Fruit fly (Drosophila melanogaster) whole organism: ENCODE measurements around the gene Tpc1.

ENCODE experiments used
- CG8478 ChIP-seq: fragments of >200 bp; optimal IDR thresholded peaks from 2 replicates; lab custom pipeline; 2018; ENCODE audit warnings: inconsistent platforms
- Dll ChIP-seq: fragments of >200 bp; optimal IDR thresholded peaks from 2 replicates; lab custom pipeline; 2017
- EcR ChIP-seq, 2 experiments: fragments of >200 bp; optimal IDR thresholded peaks; 2 replicates each; lab custom pipeline; 2017; ENCODE audit warnings: missing biosample characterization in 2 of 2, missing genetic modification characterization in 2 of 2, missing genetic modification reagents in 2 of 2
- pan ChIP-seq: fragments of >200 bp; optimal IDR thresholded peaks from 2 replicates; lab custom pipeline; 2017
- psq ChIP-seq: fragments of >200 bp; optimal IDR thresholded peaks from 2 replicates; lab custom pipeline; 2017
- usp ChIP-seq: fragments of >200 bp; optimal IDR thresholded peaks from 2 replicates; lab custom pipeline; 2017; ENCODE audit warnings: missing biosample characterization, missing genetic modification characterization, mixed read lengths

Gene Tpc1

DNA sequence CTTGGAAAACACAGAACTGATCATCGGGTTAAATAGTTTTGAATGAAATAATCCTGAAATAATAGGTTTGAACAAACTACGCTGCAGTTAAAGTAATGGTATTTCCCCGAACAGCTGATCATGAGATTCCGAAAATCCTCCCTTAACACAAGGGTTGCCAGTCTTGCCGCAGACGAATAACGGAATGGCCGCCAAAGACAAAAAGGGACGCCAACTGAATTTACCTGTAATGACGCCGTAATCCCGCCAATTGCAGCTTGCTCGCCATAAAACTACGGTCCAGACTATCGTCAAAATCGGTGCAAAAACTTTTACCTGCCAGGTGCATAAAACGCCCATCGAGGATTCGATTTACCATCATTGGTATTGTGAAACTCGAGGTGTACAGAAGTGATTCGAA lies 25.4 kb downstream of the Tpc1 start, which contains the start of gene CG4570:
Gene CG4570 (plus strand): TSS at position 190 of the 400 bp plus-strand sequence.
- TF ChIP-seq usp (GFP tag; lab: Kevin White, UChicago) (no peak), Dll (lab: Kevin White, UChicago) (no peak), EcR (GFP tag; optimal IDR thresholded peaks at IDR 0.05; lab: Kevin White, UChicago) (no peak), CG8478 (lab: Kevin White, UChicago) (no peak)

- no peak for TF ChIP-seq Dll (lab: Kevin White, UChicago)
- no peak for TF ChIP-seq usp (GFP tag; lab: Kevin White, UChicago)
- TF ChIP-seq pan (lab: Kevin White, UChicago), result no peak
- TF ChIP-seq EcR (GFP tag; optimal IDR thresholded peaks at IDR 0.05; lab: Kevin White, UChicago), result no peak
Observed at dm6 chr3R:10854243-10854874, 27.6 kb downstream of the Tpc1 start, which contains the start of the genes CG6567 and CG4511. Gene CG6567, minus strand, starts transcription at chr3R:10854451. Gene CG4511, plus strand, starts transcription at chr3R:10854501.

DNA sequence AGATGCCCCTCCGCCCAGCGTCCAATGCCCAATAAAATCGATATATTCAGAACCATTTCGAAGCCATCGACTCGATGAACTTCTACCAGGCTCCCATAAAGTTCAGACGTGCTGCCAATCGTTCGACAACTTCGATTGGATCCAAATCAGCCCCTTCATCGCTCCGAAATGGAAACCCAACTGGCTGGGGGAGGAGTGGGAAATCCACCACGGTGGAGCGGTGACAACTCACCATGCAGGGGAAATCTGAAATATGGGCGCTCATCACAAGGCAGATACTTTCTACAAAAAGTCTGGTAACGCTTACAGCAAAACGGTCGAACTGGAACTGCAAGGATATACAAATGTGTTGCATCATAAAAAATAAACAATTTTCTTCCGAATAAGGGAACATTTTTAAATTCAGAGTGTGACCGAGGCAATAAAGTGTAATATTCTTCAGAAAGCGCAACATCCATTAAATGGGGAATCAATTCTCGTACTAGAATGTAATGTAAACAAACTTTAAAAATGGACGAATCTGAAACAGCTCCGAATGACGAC lies 29.7 kb downstream of the Tpc1 start, which contains the start of gene CG4565:
Gene CG4565 (plus strand): TSS at position 493 of the 543 bp plus-strand sequence.
- TF ChIP-seq CG8478 (lab: Kevin White, UChicago), result no peak
- no peak for TF ChIP-seq usp (GFP tag; lab: Kevin White, UChicago)
- TF ChIP-seq Dll (lab: Kevin White, UChicago), result no peak
- no peak for TF ChIP-seq psq (lab: Kevin White, UChicago)
- no peak for TF ChIP-seq EcR (GFP tag; optimal IDR thresholded peaks at IDR 0.05; lab: Kevin White, UChicago)
- TF ChIP-seq pan (lab: Kevin White, UChicago), result no peak

DNA sequence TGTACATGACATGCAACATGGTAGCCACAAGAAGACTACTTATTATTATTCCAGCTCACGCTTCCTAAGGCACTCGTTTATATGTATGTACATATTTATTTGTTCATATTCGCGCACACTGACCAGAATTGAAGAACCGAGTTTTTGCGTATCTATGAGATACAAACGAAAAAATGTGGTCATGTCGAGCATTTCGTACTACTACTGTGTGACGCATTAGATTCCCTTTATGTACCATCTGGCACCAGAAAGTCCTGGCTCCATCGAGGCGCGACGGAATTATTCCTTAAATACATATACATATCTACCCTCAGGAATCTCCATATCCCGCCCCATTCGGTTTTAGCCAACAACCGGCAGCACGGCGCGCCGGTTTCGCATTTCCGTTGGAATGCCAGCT lies 31.4 kb downstream of the Tpc1 start:
- TF ChIP-seq psq (lab: Kevin White, UChicago), result no peak
- TF ChIP-seq Dll (lab: Kevin White, UChicago), result no peak
- no peak for TF ChIP-seq EcR (GFP tag; optimal IDR thresholded peaks at IDR 0.05; lab: Kevin White, UChicago)
- peak; percentile 44 for TF ChIP-seq pan (lab: Kevin White, UChicago)

DNA sequence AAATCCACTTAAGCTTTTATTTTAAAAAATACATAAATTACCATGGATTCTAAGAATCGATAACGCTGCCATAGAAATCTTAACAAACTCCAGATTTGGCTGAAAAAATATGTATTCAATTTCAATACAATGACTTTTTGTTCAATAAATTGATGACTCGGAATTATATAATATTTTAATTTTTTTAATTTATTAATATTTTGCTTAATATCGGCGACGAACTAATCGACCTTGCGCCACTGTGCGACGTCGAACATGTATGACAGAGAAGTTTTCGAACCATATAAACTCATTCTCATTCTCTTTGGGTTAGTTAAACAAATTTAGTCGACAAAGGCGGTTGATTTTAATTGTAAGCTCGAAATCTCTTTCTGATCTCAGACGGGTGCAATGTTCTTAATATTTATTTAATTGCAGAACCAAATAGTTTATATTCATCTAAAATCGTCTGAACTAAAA lies 32.4 kb downstream of the Tpc1 start, which contains the start of gene CG42394:
Gene CG42394 (plus strand): TSS at position 311 of the 459 bp plus-strand sequence.
- TF ChIP-seq EcR (GFP tag; optimal IDR thresholded peaks at IDR 0.05; lab: Kevin White, UChicago) (no peak), Dll (lab: Kevin White, UChicago) (no peak), pan (lab: Kevin White, UChicago) (no peak), psq (lab: Kevin White, UChicago) (no peak), usp (GFP tag; lab: Kevin White, UChicago) (no peak), CG8478 (lab: Kevin White, UChicago) (no peak)

DNA sequence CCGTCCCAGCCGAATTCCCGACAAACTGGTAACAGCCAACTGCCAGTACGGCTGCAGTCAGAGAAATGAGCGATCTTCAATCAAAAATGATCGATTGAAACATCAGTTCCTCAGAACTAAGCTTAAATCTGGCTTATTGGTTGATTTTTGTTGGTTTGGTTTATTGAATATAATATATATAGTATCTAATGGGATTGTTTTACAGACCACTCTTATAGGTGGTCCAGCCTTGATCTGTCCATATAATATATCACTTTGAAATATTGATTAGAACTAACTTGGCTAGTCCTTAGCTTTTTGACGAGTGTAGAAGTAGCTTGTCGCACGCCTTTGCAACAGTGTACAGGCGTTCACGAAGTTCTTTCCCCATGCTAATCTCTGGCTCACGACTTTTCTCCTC lies 39.6 kb downstream of the Tpc1 start:
- no peak for TF ChIP-seq Dll (lab: Kevin White, UChicago)
- TF ChIP-seq CG8478 (lab: Kevin White, UChicago), result no peak
- no peak for TF ChIP-seq EcR (GFP tag; optimal IDR thresholded peaks at IDR 0.05; lab: Kevin White, UChicago)
- TF ChIP-seq pan (lab: Kevin White, UChicago), result no peak
- no peak for TF ChIP-seq usp (GFP tag; lab: Kevin White, UChicago)
- TF ChIP-seq psq (lab: Kevin White, UChicago), result no peak

DNA sequence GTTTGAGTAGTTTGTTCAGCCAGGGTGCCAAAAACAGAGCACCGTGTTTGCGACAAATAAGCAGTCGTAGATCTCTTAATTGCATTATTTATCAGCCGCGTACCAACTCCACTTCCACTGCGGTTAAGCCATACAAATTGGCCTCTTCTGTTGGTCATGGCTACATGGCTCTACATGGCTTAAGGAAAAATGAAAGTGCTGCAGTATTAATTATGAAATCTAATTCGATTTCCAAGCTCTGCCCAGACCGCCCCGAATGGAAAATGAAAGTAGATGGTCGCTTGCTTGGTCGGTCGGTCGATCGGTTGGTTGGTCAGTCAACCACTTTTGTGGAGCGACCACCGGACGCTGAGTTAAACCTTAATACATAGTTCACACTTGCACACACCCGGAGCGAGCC lies 45.1 kb downstream of the Tpc1 start:
- TF ChIP-seq usp (GFP tag; lab: Kevin White, UChicago), result no peak
- TF ChIP-seq EcR (GFP tag; optimal IDR thresholded peaks at IDR 0.05; lab: Kevin White, UChicago), result no peak
- no peak for TF ChIP-seq CG8478 (lab: Kevin White, UChicago)
- no peak for TF ChIP-seq pan (lab: Kevin White, UChicago)
- TF ChIP-seq psq (lab: Kevin White, UChicago), result no peak
- no peak for TF ChIP-seq Dll (lab: Kevin White, UChicago)

DNA sequence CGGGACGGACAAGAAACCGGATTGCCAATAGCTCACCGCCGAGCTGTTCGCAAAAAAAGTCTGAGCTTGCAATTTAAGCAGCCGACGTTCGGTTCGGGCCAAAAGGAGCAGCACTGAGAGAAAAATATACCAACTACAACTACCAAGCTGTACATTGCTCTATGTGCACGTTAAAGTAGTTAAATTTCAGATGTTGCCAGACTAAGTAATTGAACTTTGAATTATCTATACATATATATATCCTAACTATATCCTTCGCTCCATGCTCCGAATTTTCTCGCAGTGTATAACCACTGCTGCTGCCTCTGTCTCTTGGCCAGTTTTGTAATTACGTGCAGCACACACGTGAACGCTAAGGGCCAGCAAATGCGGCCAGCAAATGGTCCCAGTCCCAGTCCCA lies 47.1 kb downstream of the Tpc1 start:
- TF ChIP-seq EcR (GFP tag; optimal IDR thresholded peaks at IDR 0.05; lab: Kevin White, UChicago), result no peak
- TF ChIP-seq psq (lab: Kevin White, UChicago), result no peak
- TF ChIP-seq pan (lab: Kevin White, UChicago), result no peak
- TF ChIP-seq Dll (lab: Kevin White, UChicago), result no peak
- no peak for TF ChIP-seq CG8478 (lab: Kevin White, UChicago)
- TF ChIP-seq usp (GFP tag; lab: Kevin White, UChicago), result no peak

- no peak for TF ChIP-seq EcR (GFP tag; optimal IDR thresholded peaks at IDR 0.05; lab: Kevin White, UChicago)
- TF ChIP-seq pan (lab: Kevin White, UChicago), result no peak
- no peak for TF ChIP-seq CG8478 (lab: Kevin White, UChicago)
- no peak for TF ChIP-seq usp (GFP tag; lab: Kevin White, UChicago)
Observed at dm6 chr3R:10832526-10833165, 49.3 kb downstream of the Tpc1 start.

DNA sequence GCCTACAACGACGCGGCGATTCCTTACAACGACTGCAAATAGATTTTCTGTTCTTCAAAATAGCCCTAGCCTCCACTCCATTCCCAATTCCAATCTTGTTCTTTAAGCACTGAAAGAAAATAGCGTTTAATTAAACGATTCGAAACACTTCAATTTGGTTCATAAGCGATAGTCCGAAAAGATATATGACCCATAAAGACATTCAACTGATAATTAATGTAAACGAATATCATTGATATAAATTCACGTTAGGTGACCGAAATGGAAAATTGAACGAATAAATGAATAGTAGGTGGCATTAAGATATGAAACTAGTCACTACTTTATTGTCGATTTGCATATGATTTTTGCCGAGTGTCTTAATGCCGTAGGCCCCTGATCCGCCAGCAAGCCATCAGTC lies 52.2 kb downstream of the Tpc1 start:
- TF ChIP-seq CG8478 (lab: Kevin White, UChicago) (no peak), Dll (lab: Kevin White, UChicago) (no peak), EcR (GFP tag; optimal IDR thresholded peaks at IDR 0.05; lab: Kevin White, UChicago) (no peak), pan (lab: Kevin White, UChicago) (no peak), usp (GFP tag; lab: Kevin White, UChicago) (no peak), psq (lab: Kevin White, UChicago) (no peak)
